Worm (Caenorhabditis elegans) whole organism, L2 larva: Measurements from ENCODE around the gene snt-3.

ENCODE experiments used
- dmd-4 ChIP-seq: sonication (generic microtip); optimal IDR thresholded peaks from 2 replicates; lab custom pipeline; 2017; ENCODE audit warnings: missing biosample characterization, missing genetic modification characterization
- lin-13 ChIP-seq: fragments of 150-350 bp; optimal IDR thresholded peaks from 2 replicates; lab custom pipeline; 2014; ENCODE audit warnings: missing biosample characterization, missing genetic modification reagents, missing genetic modification characterization
- snpc-4 ChIP-seq: fragments of 150-350 bp; optimal IDR thresholded peaks from 2 replicates; lab custom pipeline; 2014; ENCODE audit warnings: missing biosample characterization, missing genetic modification characterization

- TF ChIP-seq snpc-4 (tag; lab: Kevin White, UChicago) = no peak
- TF ChIP-seq dmd-4 (tag; lab: Kevin White, UChicago) = no peak
- TF ChIP-seq lin-13 = no peak
These were observed 2.7 kb downstream of the snt-3 start for ce11 chrV:1368138-1368537.
